Fruit fly (Drosophila melanogaster) whole organism, embryonic: ENCODE data around the gene Datp.

Source experiments
- Antp ChIP-seq: fragments of 200-800 bp; sonication (Bioruptor generic); optimal IDR thresholded peaks from 3 replicates; lab custom pipeline; 2016; ENCODE audit warnings: missing biosample characterization, missing genetic modification characterization
- Awh ChIP-seq: fragments of 200-800 bp; sonication (Bioruptor generic); IDR thresholded peaks from 2 replicates; pipeline ENCODE4, ENCODE4 v1.3.6; 2022; ENCODE audit warnings: missing biosample characterization, missing genetic modification characterization
- CG10274 ChIP-seq: fragments of 200-800 bp; sonication (Bioruptor generic); optimal IDR thresholded peaks from 3 replicates; lab custom pipeline; 2017; ENCODE audit warnings: missing biosample characterization, mild to moderate bottlenecking, missing genetic modification characterization
- CG11504 ChIP-seq: fragments of 200-800 bp; sonication (Bioruptor generic); optimal IDR thresholded peaks from 3 replicates; lab custom pipeline; 2019; ENCODE audit warnings: missing biosample characterization, mild to moderate bottlenecking, missing genetic modification characterization, moderate library complexity
- CG11696 ChIP-seq: fragments of 200-800 bp; sonication (Bioruptor generic); IDR thresholded peaks from 2 replicates; pipeline ENCODE4 v1.3.6; 2022; ENCODE audit warnings: missing biosample characterization, missing genetic modification characterization
- CG12155 ChIP-seq: fragments of 200-800 bp; sonication (Bioruptor generic); optimal IDR thresholded peaks from 3 replicates; lab custom pipeline; 2016; ENCODE audit warnings: missing biosample characterization, missing genetic modification characterization
- CG13775 ChIP-seq: fragments of 200-800 bp; sonication (Bioruptor generic); optimal IDR thresholded peaks from 3 replicates; lab custom pipeline; 2017; ENCODE audit warnings: missing biosample characterization, mild to moderate bottlenecking, missing genetic modification characterization
- CG14050 ChIP-seq: fragments of 200-800 bp; sonication (Bioruptor generic); IDR thresholded peaks from 3 replicates; pipeline ENCODE4 v1.3.6; 2022; ENCODE audit warnings: missing biosample characterization, missing genetic modification characterization
- CG1529 ChIP-seq: fragments of 200-800 bp; sonication (Bioruptor generic); optimal IDR thresholded peaks from 3 replicates; lab custom pipeline; 2018; ENCODE audit warnings: missing biosample characterization, missing genetic modification characterization
- CG1603 ChIP-seq: fragments of 200-800 bp; sonication (Bioruptor generic); optimal IDR thresholded peaks from 2 replicates; lab custom pipeline; 2019; ENCODE audit warnings: missing biosample characterization, mild to moderate bottlenecking, missing genetic modification characterization, moderate library complexity
- CG1647 ChIP-seq: fragments of 200-800 bp; sonication (Bioruptor generic); optimal IDR thresholded peaks from 3 replicates; lab custom pipeline; 2016; ENCODE audit warnings: missing biosample characterization, missing genetic modification characterization
- CG16779 ChIP-seq: fragments of 200-800 bp; sonication (Bioruptor generic); IDR thresholded peaks from 2 replicates; pipeline ENCODE4 v1.3.6; 2022; ENCODE audit warnings: missing biosample characterization, missing genetic modification characterization
- CG16813 ChIP-seq: fragments of 200-800 bp; sonication (Bioruptor generic); IDR thresholded peaks from 3 replicates; pipeline ENCODE4 v1.3.6; 2022; ENCODE audit warnings: missing biosample characterization, missing genetic modification characterization; ENCODE audit not compliant: partially characterized antibody
- CG16815 ChIP-seq: fragments of 200-800 bp; sonication (Bioruptor generic); optimal IDR thresholded peaks from 3 replicates; lab custom pipeline; 2017; ENCODE audit warnings: missing biosample characterization, mild to moderate bottlenecking, missing genetic modification characterization
- CG17361 ChIP-seq: fragments of 200-800 bp; sonication (Bioruptor generic); IDR thresholded peaks from 3 replicates; pipeline ENCODE4 v1.3.6; 2022; ENCODE audit warnings: missing biosample characterization, missing genetic modification characterization
- CG17802 ChIP-seq: fragments of 200-800 bp; sonication (Bioruptor generic); optimal IDR thresholded peaks from 2 replicates; lab custom pipeline; 2018; ENCODE audit warnings: missing biosample characterization, mild to moderate bottlenecking, missing genetic modification characterization, moderate library complexity
- CG18619 ChIP-seq: fragments of 200-800 bp; sonication (Bioruptor generic); optimal IDR thresholded peaks from 3 replicates; lab custom pipeline; 2017; ENCODE audit warnings: missing biosample characterization, mild to moderate bottlenecking, missing genetic modification characterization
- CG2120 ChIP-seq: fragments of 200-800 bp; sonication (Bioruptor generic); optimal IDR thresholded peaks from 3 replicates; lab custom pipeline; 2016; ENCODE audit warnings: missing biosample characterization, missing genetic modification characterization
- CG2129 ChIP-seq: fragments of 200-800 bp; sonication (Bioruptor generic); IDR thresholded peaks from 2 replicates; pipeline ENCODE4 v1.3.6; 2022; ENCODE audit warnings: missing biosample characterization, missing genetic modification characterization; ENCODE audit not compliant: partially characterized antibody
- CG2202 ChIP-seq: fragments of 200-800 bp; sonication (Bioruptor generic); optimal IDR thresholded peaks from 2 replicates; lab custom pipeline; 2018; ENCODE audit warnings: missing biosample characterization, mild to moderate bottlenecking, missing genetic modification characterization
- CG4328 ChIP-seq: fragments of 200-800 bp; sonication (Bioruptor generic); optimal IDR thresholded peaks from 3 replicates; lab custom pipeline; 2017; ENCODE audit warnings: missing biosample characterization, missing genetic modification reagents, missing genetic modification characterization
- CG6254 ChIP-seq: fragments of 200-800 bp; sonication (Bioruptor generic); optimal IDR thresholded peaks from 3 replicates; lab custom pipeline; 2017; ENCODE audit warnings: mild to moderate bottlenecking, missing biosample characterization, missing genetic modification reagents, missing genetic modification characterization
- CG6765 ChIP-seq: fragments of 200-800 bp; sonication (Bioruptor generic); optimal IDR thresholded peaks from 3 replicates; lab custom pipeline; 2017; ENCODE audit warnings: missing biosample characterization, mild to moderate bottlenecking, missing genetic modification characterization
- CG7372 ChIP-seq: fragments of 200-800 bp; sonication (Bioruptor generic); IDR thresholded peaks from 2 replicates; pipeline ENCODE4 v1.3.6; 2022; ENCODE audit warnings: missing biosample characterization, missing genetic modification characterization
- CG7556 ChIP-seq: fragments of 200-800 bp; sonication (Bioruptor generic); optimal IDR thresholded peaks from 2 replicates; lab custom pipeline; 2017; ENCODE audit warnings: missing biosample characterization, mild to moderate bottlenecking, missing genetic modification characterization
- CG8924 ChIP-seq: fragments of 200-800 bp; optimal IDR thresholded peaks from 3 replicates; lab custom pipeline; 2019; ENCODE audit warnings: missing biosample characterization, mild to moderate bottlenecking, missing genetic modification characterization, moderate library complexity
- CG9609 ChIP-seq: fragments of 200-800 bp; sonication (Bioruptor generic); optimal IDR thresholded peaks from 3 replicates; lab custom pipeline; 2016; ENCODE audit warnings: missing biosample characterization, missing genetic modification characterization
- CG9876 ChIP-seq: fragments of 200-800 bp; sonication (Bioruptor generic); optimal IDR thresholded peaks from 2 replicates; lab custom pipeline; 2016; ENCODE audit warnings: missing biosample characterization, missing genetic modification characterization
- Dp ChIP-seq: fragments of 200-800 bp; sonication (Bioruptor generic); optimal IDR thresholded peaks from 2 replicates; lab custom pipeline; 2018; ENCODE audit warnings: missing biosample characterization, mild to moderate bottlenecking, missing genetic modification characterization, moderate library complexity
- Ets97D ChIP-seq: fragments of 200-800 bp; sonication (Bioruptor generic); optimal IDR thresholded peaks from 3 replicates; lab custom pipeline; 2016; ENCODE audit warnings: missing biosample characterization, missing genetic modification characterization
- NC2β ChIP-seq: fragments of 200-800 bp; sonication (Bioruptor generic); optimal IDR thresholded peaks from 2 replicates; lab custom pipeline; 2016; ENCODE audit warnings: missing biosample characterization, missing genetic modification characterization
- TFAM ChIP-seq: fragments of 200-800 bp; sonication (Bioruptor generic); optimal IDR thresholded peaks from 2 replicates; lab custom pipeline; 2017; ENCODE audit warnings: missing biosample characterization, missing genetic modification characterization, inconsistent platforms
- ac ChIP-seq: fragments of 200-800 bp; sonication (Bioruptor generic); optimal IDR thresholded peaks from 3 replicates; lab custom pipeline; 2017; ENCODE audit warnings: missing biosample characterization, mild to moderate bottlenecking, missing genetic modification characterization
- amos ChIP-seq: fragments of 200-800 bp; sonication (Bioruptor generic); IDR thresholded peaks from 2 replicates; pipeline ENCODE4 v1.3.6; 2022; ENCODE audit warnings: missing biosample characterization, missing genetic modification characterization; ENCODE audit not compliant: partially characterized antibody
- cg ChIP-seq: fragments of 200-800 bp; sonication (Bioruptor generic); optimal IDR thresholded peaks from 3 replicates; lab custom pipeline; 2019; ENCODE audit warnings: missing biosample characterization, mild to moderate bottlenecking, missing genetic modification characterization, moderate library complexity
- crp ChIP-seq, 2 experiments: fragments of 200-800 bp; sonication (Bioruptor generic); optimal IDR thresholded peaks; 2 replicates in 1 of 2; 3 replicates in 1 of 2; lab custom pipeline; 2017; ENCODE audit warnings: missing biosample characterization in 2 of 2, missing genetic modification characterization in 2 of 2, mild to moderate bottlenecking in 1 of 2, moderate library complexity in 1 of 2
- dan ChIP-seq: fragments of 200-800 bp; sonication (Bioruptor generic); IDR thresholded peaks from 2 replicates; pipeline ENCODE4 v1.3.6; 2022; ENCODE audit warnings: missing biosample characterization, missing genetic modification characterization
- mam ChIP-seq: fragments of 200-800 bp; sonication (Bioruptor generic); optimal IDR thresholded peaks from 3 replicates; lab custom pipeline; 2016; ENCODE audit warnings: missing biosample characterization, missing genetic modification characterization
- mld ChIP-seq: fragments of 200-800 bp; sonication (Bioruptor generic); IDR thresholded peaks from 3 replicates; pipeline ENCODE4 v1.3.6; 2022; ENCODE audit warnings: missing biosample characterization, missing genetic modification characterization; ENCODE audit not compliant: partially characterized antibody
- pan ChIP-seq, 4 experiments: fragments of >200 bp in 3 of 4; fragments of 200-800 bp in 1 of 4; sonication (Bioruptor generic) in 1 of 4; optimal IDR thresholded peaks in 3 of 4; IDR thresholded peaks in 1 of 4; 2 replicates each; pipeline versions ENCODE4 v1.3.6 to Lab custom; 2017 to 2022; ENCODE audit warnings: missing biosample characterization in 2 of 4, missing genetic modification characterization in 2 of 4, mixed read lengths in 1 of 4
- pfk ChIP-seq: fragments of 200-800 bp; sonication (Bioruptor generic); optimal IDR thresholded peaks from 2 replicates; lab custom pipeline; 2018; ENCODE audit warnings: missing biosample characterization, mild to moderate bottlenecking, missing genetic modification characterization, moderate library complexity
- shn ChIP-seq: fragments of 200-800 bp; sonication (Bioruptor generic); optimal IDR thresholded peaks from 3 replicates; lab custom pipeline; 2016; ENCODE audit warnings: missing biosample characterization, missing genetic modification characterization
- sima ChIP-seq: fragments of 200-800 bp; sonication (Bioruptor generic); optimal IDR thresholded peaks from 2 replicates; lab custom pipeline; 2016; ENCODE audit warnings: missing biosample characterization, missing genetic modification characterization
- sqz ChIP-seq: fragments of 200-800 bp; sonication (Bioruptor generic); optimal IDR thresholded peaks from 3 replicates; lab custom pipeline; 2018; ENCODE audit warnings: missing biosample characterization, mild to moderate bottlenecking, missing genetic modification characterization
- wek ChIP-seq: fragments of 200-800 bp; sonication (Bioruptor generic); optimal IDR thresholded peaks from 3 replicates; lab custom pipeline; 2018; ENCODE audit warnings: missing biosample characterization, mild to moderate bottlenecking, missing genetic modification characterization, moderate library complexity
- wor ChIP-seq: fragments of 200-800 bp; sonication (Bioruptor generic); IDR thresholded peaks from 2 replicates; pipeline ENCODE4 v1.3.6; 2022; ENCODE audit warnings: missing biosample characterization, missing genetic modification characterization
- yki ChIP-seq: fragments of >200 bp; optimal IDR thresholded peaks from 3 replicates; lab custom pipeline; 2018

Gene Datp

dm6 chr2L:9915011-9915850 lies 23.4 kb downstream of the Datp start, which contains the start of gene yip2:
Gene yip2 (plus strand): TSS chr2L:9915253.
- peak; percentile 34; the same call in 2 of the 3 replicates for TF ChIP-seq CG17361
- TF ChIP-seq shn (GFP tag; lab: Kevin White, UChicago) = peak; percentile 60
- TF ChIP-seq CG17802 (tag; lab: Kevin White, UChicago) = no peak
- TF ChIP-seq CG1647 (GFP tag; lab: Kevin White, UChicago) = no peak
- peak; percentile 72 for TF ChIP-seq CG6765 (GFP tag; lab: Kevin White, UChicago)
- TF ChIP-seq CG13775 (GFP tag; lab: Kevin White, UChicago) = peak; percentile 17
- TF ChIP-seq CG16813 (GFP tag; lab: Robert Waterston, UW) = no peak
- no peak for TF ChIP-seq sima (GFP tag; lab: Kevin White, UChicago)
- peak; percentile 15 for TF ChIP-seq Ets97D (GFP tag; lab: Kevin White, UChicago)
- TF ChIP-seq amos (GFP tag; lab: Robert Waterston, UW) = no peak; the same call in 1 of the 2 replicates
- no peak for TF ChIP-seq CG16815 (GFP tag; lab: Kevin White, UChicago)
- no peak for TF ChIP-seq dan (GFP tag; lab: Robert Waterston, UW)
- peak; percentile 47; the same call in 1 of the 3 replicates for TF ChIP-seq CG14050 (GFP tag; lab: Robert Waterston, UW)
- TF ChIP-seq CG9876 (GFP tag; lab: Kevin White, UChicago) = no peak
- TF ChIP-seq CG2129 (GFP tag; lab: Robert Waterston, UW) = no peak
- TF ChIP-seq wek (GFP tag; lab: Kevin White, UChicago) = peak; percentile 54
- TF ChIP-seq CG1603 (tag; lab: Kevin White, UChicago) = peak; percentile 53
- TF ChIP-seq CG10274 = no peak
- TF ChIP-seq NC2β (GFP tag; lab: Kevin White, UChicago) = no peak
- TF ChIP-seq Antp (GFP tag; lab: Kevin White, UChicago) = peak; percentile 55
- peak; percentile 15 for TF ChIP-seq CG12155 (GFP tag; lab: Kevin White, UChicago)
- TF ChIP-seq Dp = no peak
- 0 out of 2 replicates have a peak, but pooled peaks have one; percentile 16 for TF ChIP-seq CG7372 (GFP tag; lab: Robert Waterston, UW)
- no peak for TF ChIP-seq pan (optimal IDR thresholded peaks at IDR 0.05; lab: Kevin White, UChicago)
- TF ChIP-seq pan (GFP tag; optimal IDR thresholded peaks at IDR 0.05 in 1 of 2, IDR thresholded peaks at IDR 0.05 in 1 of 2) = peak in 1 of 2 experiments; percentile 71
- 0 out of 2 replicates have a peak, but pooled peaks have one; percentile 43 for TF ChIP-seq Awh (GFP tag; lab: Robert Waterston, UW)
- TF ChIP-seq ac = no peak
- TF ChIP-seq crp (GFP tag; optimal IDR thresholded peaks at IDR 0.05; lab: Kevin White, UChicago) = peak in 1 of 2 experiments; percentile 84
- no peak for TF ChIP-seq wor
- TF ChIP-seq CG2202 (tag; lab: Kevin White, UChicago) = no peak
- peak; percentile 14 for TF ChIP-seq CG1529 (GFP tag; lab: Kevin White, UChicago)
- peak; percentile 83 for TF ChIP-seq CG2120 (GFP tag; lab: Kevin White, UChicago)
- TF ChIP-seq CG11504 (tag; lab: Kevin White, UChicago) = peak; percentile 68
- TF ChIP-seq TFAM (GFP tag; lab: Kevin White, UChicago) = no peak
- peak; percentile 66 for TF ChIP-seq CG8924 (tag; lab: Kevin White, UChicago)
- TF ChIP-seq cg (GFP tag; lab: Kevin White, UChicago) = no peak
- peak; percentile 65 for TF ChIP-seq CG7556 (GFP tag; lab: Kevin White, UChicago)
- peak; percentile 54 for TF ChIP-seq CG4328 (GFP tag; lab: Kevin White, UChicago)
- 0 out of 2 replicates have a peak, but pooled peaks have one; percentile 12 for TF ChIP-seq CG16779 (GFP tag; lab: Robert Waterston, UW)
- peak; percentile 39 for TF ChIP-seq CG9609 (GFP tag; lab: Kevin White, UChicago)
- peak; percentile 52 for TF ChIP-seq mam (GFP tag; lab: Kevin White, UChicago)
- TF ChIP-seq pfk (GFP tag; lab: Kevin White, UChicago) = peak; percentile 36
- TF ChIP-seq yki (lab: Kevin White, UChicago) = no peak
- peak; percentile 32; the same call in 1 of the 2 replicates for TF ChIP-seq CG11696
- peak; percentile 41 for TF ChIP-seq CG18619
- TF ChIP-seq CG6254 (GFP tag; lab: Kevin White, UChicago) = peak; percentile 59
- TF ChIP-seq mld = 0 out of 3 replicates have a peak, but pooled peaks have one; percentile 33
- TF ChIP-seq sqz = no peak
